Worm (Caenorhabditis elegans) whole organism, mixed stage, embryonic: ENCODE data around the gene F59A7.2.

Source experiments
- M03D4.4 ChIP-seq: sonication (generic microtip); optimal IDR thresholded peaks from 2 replicates; lab custom pipeline; 2017; ENCODE audit warnings: mild to moderate bottlenecking, missing genetic modification characterization, missing compliant biosample characterization
- bed-3 ChIP-seq: fragments of 200-800 bp; sonication (Bioruptor generic); optimal IDR thresholded peaks from 3 replicates; lab custom pipeline; 2018; ENCODE audit warnings: mild to moderate bottlenecking, missing genetic modification characterization, moderate library complexity, missing compliant biosample characterization
- blmp-1 ChIP-seq: fragments of 150-350 bp; optimal IDR thresholded peaks from 2 replicates; lab custom pipeline; 2014; ENCODE audit warnings: missing biosample characterization, missing genetic modification characterization
- ceh-43 ChIP-seq: fragments of 200-800 bp; sonication (Bioruptor generic); optimal IDR thresholded peaks from 2 replicates; lab custom pipeline; 2018; ENCODE audit warnings: mild to moderate bottlenecking, missing genetic modification characterization, moderate library complexity, missing compliant biosample characterization
- ces-1 ChIP-seq: fragments of 150-350 bp; optimal IDR thresholded peaks from 2 replicates; lab custom pipeline; 2014; ENCODE audit warnings: missing biosample characterization, missing genetic modification reagents, missing genetic modification characterization
- cnd-1 ChIP-seq: fragments of 200-800 bp; sonication (Bioruptor generic); optimal IDR thresholded peaks from 2 replicates; lab custom pipeline; 2018; ENCODE audit warnings: mild to moderate bottlenecking, missing genetic modification characterization, missing compliant biosample characterization
- drap-1 ChIP-seq: fragments of 200-800 bp; sonication (Bioruptor generic); optimal IDR thresholded peaks from 3 replicates; lab custom pipeline; 2018; ENCODE audit warnings: mild to moderate bottlenecking, missing genetic modification characterization, missing compliant biosample characterization
- elt-1 ChIP-seq: sonication (generic microtip); optimal IDR thresholded peaks from 2 replicates; lab custom pipeline; 2017; ENCODE audit warnings: missing genetic modification characterization, mild to moderate bottlenecking, missing compliant biosample characterization, antibody characterized with exemption, moderate library complexity, borderline replicate concordance; ENCODE audit not compliant: insufficient read depth
- elt-3 ChIP-seq: fragments of 150-350 bp; optimal IDR thresholded peaks from 2 replicates; lab custom pipeline; 2014; ENCODE audit warnings: missing biosample characterization, missing genetic modification characterization
- flh-1 ChIP-seq: fragments of 200-800 bp; sonication (Bioruptor generic); optimal IDR thresholded peaks from 2 replicates; lab custom pipeline; 2018; ENCODE audit warnings: mild to moderate bottlenecking, missing genetic modification characterization, moderate library complexity, missing compliant biosample characterization
- ham-2 ChIP-seq: fragments of 200-800 bp; sonication (Bioruptor generic); optimal IDR thresholded peaks from 2 replicates; lab custom pipeline; 2018; ENCODE audit warnings: mild to moderate bottlenecking, missing genetic modification characterization, missing compliant biosample characterization
- hlh-1 ChIP-seq: fragments of 150-350 bp; optimal IDR thresholded peaks from 2 replicates; lab custom pipeline; 2014; ENCODE audit warnings: missing biosample characterization, missing genetic modification reagents, missing genetic modification characterization
- lin-13 ChIP-seq: fragments of 150-350 bp; optimal IDR thresholded peaks from 2 replicates; lab custom pipeline; 2014; ENCODE audit warnings: missing biosample characterization, missing genetic modification characterization
- lin-32 ChIP-seq: fragments of 200-800 bp; sonication (Bioruptor generic); optimal IDR thresholded peaks from 2 replicates; lab custom pipeline; 2018; ENCODE audit warnings: mild to moderate bottlenecking, missing genetic modification characterization, missing compliant biosample characterization
- lsy-2 ChIP-seq: fragments of 150-350 bp; optimal IDR thresholded peaks from 2 replicates; lab custom pipeline; 2014; ENCODE audit warnings: missing biosample characterization, missing genetic modification characterization
- mab-5 ChIP-seq: fragments of 150-350 bp; optimal IDR thresholded peaks from 2 replicates; lab custom pipeline; 2014; ENCODE audit warnings: missing biosample characterization, missing genetic modification characterization
- mep-1 ChIP-seq: fragments of 150-350 bp; optimal IDR thresholded peaks from 2 replicates; lab custom pipeline; 2017; ENCODE audit warnings: missing biosample characterization, missing genetic modification reagents, missing genetic modification characterization, inconsistent platforms
- mls-2 ChIP-seq: sonication (generic microtip); optimal IDR thresholded peaks from 2 replicates; lab custom pipeline; 2016; ENCODE audit warnings: mild to moderate bottlenecking, missing genetic modification characterization, moderate library complexity, missing compliant biosample characterization
- nhr-12 ChIP-seq: fragments of 150-350 bp; optimal IDR thresholded peaks from 2 replicates; lab custom pipeline; 2014; ENCODE audit warnings: missing biosample characterization, missing genetic modification characterization
- nhr-2 ChIP-seq: fragments of 150-350 bp; optimal IDR thresholded peaks from 2 replicates; lab custom pipeline; 2014; ENCODE audit warnings: missing biosample characterization, missing genetic modification characterization
- nhr-237 ChIP-seq: fragments of 150-350 bp; optimal IDR thresholded peaks from 2 replicates; lab custom pipeline; 2014; ENCODE audit warnings: missing biosample characterization, missing genetic modification characterization
- nhr-28 ChIP-seq: fragments of 150-350 bp; optimal IDR thresholded peaks from 2 replicates; lab custom pipeline; 2014; ENCODE audit warnings: missing biosample characterization, missing genetic modification characterization
- nhr-76 ChIP-seq: sonication (generic microtip); optimal IDR thresholded peaks from 2 replicates; lab custom pipeline; 2017; ENCODE audit warnings: missing biosample characterization, missing genetic modification characterization
- pha-4 ChIP-seq: fragments of 150-350 bp; optimal IDR thresholded peaks from 2 replicates; lab custom pipeline; 2018; ENCODE audit warnings: missing biosample characterization, missing genetic modification reagents, missing genetic modification characterization
- sem-2 ChIP-seq: fragments of 200-800 bp; sonication (Bioruptor generic); optimal IDR thresholded peaks from 2 replicates; lab custom pipeline; 2018; ENCODE audit warnings: mild to moderate bottlenecking, missing genetic modification characterization, missing compliant biosample characterization
- snpc-4 ChIP-seq: fragments of 150-350 bp; optimal IDR thresholded peaks from 2 replicates; lab custom pipeline; 2014; ENCODE audit warnings: missing biosample characterization, missing genetic modification characterization
- sptf-1 ChIP-seq: sonication (generic microtip); optimal IDR thresholded peaks from 2 replicates; lab custom pipeline; 2017; ENCODE audit warnings: mild to moderate bottlenecking, missing genetic modification characterization, moderate library complexity, missing compliant biosample characterization
- tbx-8 ChIP-seq: fragments of 200-800 bp; sonication (Bioruptor generic); optimal IDR thresholded peaks from 2 replicates; lab custom pipeline; 2018; ENCODE audit warnings: mild to moderate bottlenecking, missing genetic modification characterization, moderate library complexity, missing compliant biosample characterization
- unc-120 ChIP-seq: sonication (generic microtip); optimal IDR thresholded peaks from 2 replicates; lab custom pipeline; 2017; ENCODE audit warnings: missing genetic modification characterization, missing compliant biosample characterization; ENCODE audit not compliant: poor library complexity, severe bottlenecking
- unc-39 ChIP-seq: fragments of 150-350 bp; optimal IDR thresholded peaks from 2 replicates; lab custom pipeline; 2014; ENCODE audit warnings: missing biosample characterization, missing genetic modification characterization
- unc-62 ChIP-seq: fragments of 150-350 bp; optimal IDR thresholded peaks from 2 replicates; lab custom pipeline; 2014; ENCODE audit warnings: missing biosample characterization, missing genetic modification reagents, missing genetic modification characterization
- ztf-11 ChIP-seq: fragments of 150-350 bp; optimal IDR thresholded peaks from 2 replicates; lab custom pipeline; 2014; ENCODE audit warnings: missing biosample characterization, missing genetic modification characterization

F59A7.2 gene

ce11 chrV:2016428-2016827, at the start of gene F59A7.2:
Gene F59A7.2, minus strand, starts transcription at chrV:2016528.
- no peak for TF ChIP-seq snpc-4 (tag; lab: Kevin White, UChicago)
- no peak for TF ChIP-seq sptf-1 (tag; lab: Kevin White, UChicago)
- no peak for TF ChIP-seq tbx-8 (GFP tag; lab: Kevin White, UChicago)
- TF ChIP-seq unc-62, result no peak
- TF ChIP-seq sem-2, result no peak
- TF ChIP-seq mab-5 (tag; lab: Kevin White, UChicago), result no peak
- no peak for TF ChIP-seq ces-1 (GFP tag; lab: Kevin White, UChicago)
- TF ChIP-seq flh-1 (GFP tag; lab: Kevin White, UChicago), result no peak
- TF ChIP-seq mls-2 (tag; lab: Kevin White, UChicago), result no peak
- TF ChIP-seq drap-1 (GFP tag; lab: Kevin White, UChicago), result no peak
- no peak for TF ChIP-seq ham-2 (GFP tag; lab: Kevin White, UChicago)
- TF ChIP-seq pha-4 (tag; lab: Kevin White, UChicago), result no peak

ce11 chrV:2057324-2057723, 41.0 kb upstream of the F59A7.2 start, which contains the start of gene comt-3:
Gene comt-3, plus strand, starts transcription at chrV:2057537.
- no peak for TF ChIP-seq cnd-1 (tag; lab: Kevin White, UChicago)
- no peak for TF ChIP-seq elt-3 (tag; lab: Kevin White, UChicago)
- no peak for TF ChIP-seq pha-4 (tag; lab: Kevin White, UChicago)
- TF ChIP-seq M03D4.4 (tag; lab: Kevin White, UChicago), result no peak
- TF ChIP-seq snpc-4 (tag; lab: Kevin White, UChicago), result no peak
- TF ChIP-seq ces-1 (GFP tag; lab: Kevin White, UChicago), result no peak
- TF ChIP-seq elt-1 (tag; lab: Kevin White, UChicago), result no peak
- TF ChIP-seq lin-32 (GFP tag; lab: Kevin White, UChicago), result no peak
- no peak for TF ChIP-seq blmp-1 (tag; lab: Kevin White, UChicago)
- no peak for TF ChIP-seq ztf-11 (tag; lab: Kevin White, UChicago)
- no peak for TF ChIP-seq nhr-2 (tag; lab: Kevin White, UChicago)
- no peak for TF ChIP-seq lsy-2 (tag; lab: Kevin White, UChicago)
- TF ChIP-seq ham-2 (GFP tag; lab: Kevin White, UChicago), result no peak

ce11 chrV:2055765-2056504, 39.6 kb upstream of the F59A7.2 start:
- TF ChIP-seq unc-62 (no peak), nhr-76 (tag; lab: Kevin White, UChicago) (no peak), unc-120 (tag; lab: Kevin White, UChicago) (no peak), tbx-8 (GFP tag; lab: Kevin White, UChicago) (no peak), ceh-43 (GFP tag; lab: Kevin White, UChicago) (no peak), mab-5 (tag; lab: Kevin White, UChicago) (no peak), drap-1 (GFP tag; lab: Kevin White, UChicago) (no peak), snpc-4 (tag; lab: Kevin White, UChicago) (no peak), nhr-237 (no peak), M03D4.4 (tag; lab: Kevin White, UChicago) (no peak), cnd-1 (tag; lab: Kevin White, UChicago) (no peak), ces-1 (GFP tag; lab: Kevin White, UChicago) (no peak), bed-3 (no peak), elt-3 (tag; lab: Kevin White, UChicago) (no peak), nhr-28 (tag; lab: Kevin White, UChicago) (no peak), pha-4 (tag; lab: Kevin White, UChicago) (no peak), lin-13 (tag; lab: Kevin White, UChicago) (no peak)

DNA sequence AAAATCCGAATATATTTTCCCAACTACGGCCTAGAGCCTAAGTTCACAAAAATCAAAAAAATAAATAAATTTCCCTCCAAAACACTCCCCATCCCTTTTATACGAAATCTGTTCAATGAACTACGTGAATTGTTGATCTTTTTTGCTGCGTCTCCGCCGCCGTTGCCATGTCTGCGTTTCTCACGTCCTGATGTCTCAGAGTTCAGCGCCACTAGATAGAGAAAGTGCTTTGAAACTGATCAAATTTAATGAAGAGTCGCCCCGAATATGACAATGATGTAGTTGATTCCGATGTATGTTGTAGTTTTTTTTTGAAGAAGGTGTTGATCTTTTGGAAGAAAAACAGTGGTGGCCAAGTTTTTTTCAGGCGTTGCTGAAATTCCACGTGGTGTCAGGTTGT, 37.9 kb upstream of the F59A7.2 start:
- no peak for TF ChIP-seq hlh-1 (tag; lab: Kevin White, UChicago)
- no peak for TF ChIP-seq ztf-11 (tag; lab: Kevin White, UChicago)
- no peak for TF ChIP-seq sptf-1 (tag; lab: Kevin White, UChicago)
- TF ChIP-seq elt-1 (tag; lab: Kevin White, UChicago), result no peak
- no peak for TF ChIP-seq snpc-4 (tag; lab: Kevin White, UChicago)
- no peak for TF ChIP-seq mls-2 (tag; lab: Kevin White, UChicago)
- no peak for TF ChIP-seq ceh-43 (GFP tag; lab: Kevin White, UChicago)
- no peak for TF ChIP-seq drap-1 (GFP tag; lab: Kevin White, UChicago)
- no peak for TF ChIP-seq nhr-12 (tag; lab: Kevin White, UChicago)
- TF ChIP-seq lin-32 (GFP tag; lab: Kevin White, UChicago), result no peak
- no peak for TF ChIP-seq mep-1 (tag; lab: Kevin White, UChicago)
- no peak for TF ChIP-seq nhr-28 (tag; lab: Kevin White, UChicago)
- TF ChIP-seq unc-39 (tag; lab: Kevin White, UChicago), result no peak
- TF ChIP-seq, all 35 proteins: peak for 0
